Fruit fly (Drosophila melanogaster): ENCODE data around the gene baz.

baz gene

dm6 chrX:17125017-17125821 is 34.6 kb upstream of the baz start (continued):
- TF ChIP-seq fd3F (GFP tag; optimal IDR thresholded peaks at IDR 0.05) (peak; percentile 83), CG10654 (GFP tag; optimal IDR thresholded peaks at IDR 0.05) (peak; percentile 44), Ets97D (GFP tag; optimal IDR thresholded peaks at IDR 0.05) (peak; percentile 21), CTCF (GFP tag; optimal IDR thresholded peaks at IDR 0.05) (no peak), Nf-YC (tag; optimal IDR thresholded peaks at IDR 0.05) (peak; percentile 57), CG15514 (GFP tag; optimal IDR thresholded peaks at IDR 0.05) (peak; percentile 55), bowl (GFP tag; IDR thresholded peaks at IDR 0.05) (peak; percentile 70), CG15601 (tag; optimal IDR thresholded peaks at IDR 0.05) (peak; percentile 12), Pdp1 (GFP tag; optimal IDR thresholded peaks at IDR 0.05) (peak; percentile 30 to 38), sd (tag; optimal IDR thresholded peaks at IDR 0.05) (peak; percentile 86), CG17385 (GFP tag; optimal IDR thresholded peaks at IDR 0.05) (peak; percentile 37), CG16779 (GFP tag; IDR thresholded peaks at IDR 0.05) (no peak), CG14050 (GFP tag; IDR thresholded peaks at IDR 0.05) (peak; percentile 72), pfk (GFP tag; optimal IDR thresholded peaks at IDR 0.05) (no peak), ken (GFP tag; IDR thresholded peaks at IDR 0.05) (peak; percentile 62; the same call in 2 of the 3 replicates), gsb (GFP tag; IDR thresholded peaks at IDR 0.05) (peak; percentile 37; the same call in 1 of the 2 replicates), caup (GFP tag; optimal IDR thresholded peaks at IDR 0.05; ENCODE audit: severe bottlenecking) (peak; percentile 60), corto (GFP tag; optimal IDR thresholded peaks at IDR 0.05) (no peak), pb (GFP tag; optimal IDR thresholded peaks at IDR 0.05) (no peak), CG30431 (GFP tag; optimal IDR thresholded peaks at IDR 0.05) (no peak), da (GFP tag; optimal IDR thresholded peaks at IDR 0.05) (no peak), HLH54F (GFP tag; optimal IDR thresholded peaks at IDR 0.05) (peak; percentile 1), bsh (GFP tag; optimal IDR thresholded peaks at IDR 0.05) (peak in 1 of 2 experiments; percentile 45), CG9609 (GFP tag; optimal IDR thresholded peaks at IDR 0.05) (no peak), slbo (GFP tag; IDR thresholded peaks at IDR 0.05) (peak; percentile 81), Gug (GFP tag; IDR thresholded peaks at IDR 0.05) (peak; percentile 26; the same call in 3 of the 4 replicates), gem (tag; optimal IDR thresholded peaks at IDR 0.05) (peak; percentile 80), BtbVII (GFP tag; optimal IDR thresholded peaks at IDR 0.05) (peak; percentile 86), CG7987 (GFP tag; optimal IDR thresholded peaks at IDR 0.05) (no peak), CG1603 (tag; optimal IDR thresholded peaks at IDR 0.05) (peak; percentile 33), Stat92E (GFP tag; optimal IDR thresholded peaks at IDR 0.05) (no peak), Bgb (GFP tag; IDR thresholded peaks at IDR 0.05; ENCODE audit: partially characterized antibody) (peak; percentile 86), CG17568 (GFP tag; optimal IDR thresholded peaks at IDR 0.05) (peak; percentile 70), CG6683 (GFP tag; optimal IDR thresholded peaks at IDR 0.05) (peak; percentile 50), scrt (GFP tag; optimal IDR thresholded peaks at IDR 0.05) (peak; percentile 50), ac (GFP tag; optimal IDR thresholded peaks at IDR 0.05) (no peak), CG32532 (GFP tag; IDR thresholded peaks at IDR 0.05) (peak; percentile 78), shn (GFP tag; optimal IDR thresholded peaks at IDR 0.05) (peak; percentile 10), CG2202 (tag; optimal IDR thresholded peaks at IDR 0.05) (peak; percentile 2), dan (GFP tag; IDR thresholded peaks at IDR 0.05) (no peak), mam (GFP tag; optimal IDR thresholded peaks at IDR 0.05) (peak; percentile 51), disco-r (GFP tag; optimal IDR thresholded peaks at IDR 0.05) (no peak), Gsc (GFP tag; IDR thresholded peaks at IDR 0.05) (no peak), CG14441 (GFP tag; IDR thresholded peaks at IDR 0.05) (peak; percentile 79), HLHmδ (GFP tag; optimal IDR thresholded peaks at IDR 0.05) (peak; percentile 57), schlank (tag; optimal IDR thresholded peaks at IDR 0.05) (no peak), CG12391 (tag; optimal IDR thresholded peaks at IDR 0.05) (peak; percentile 47), Hey (tag; optimal IDR thresholded peaks at IDR 0.05) (no peak), bab2 (GFP tag; optimal IDR thresholded peaks at IDR 0.05) (no peak)

All from whole organism, embryonic.